Fruit fly (Drosophila melanogaster) whole organism, embryonic: ENCODE measurements around the gene CG32192.

Experiments used
- Atf-2 ChIP-seq: fragments of 200-800 bp; sonication (Bioruptor generic); optimal IDR thresholded peaks from 2 replicates; lab custom pipeline; 2016; ENCODE audit warnings: missing biosample characterization, missing genetic modification characterization
- Atf3 ChIP-seq: fragments of 200-800 bp; sonication (Bioruptor generic); optimal IDR thresholded peaks from 3 replicates; lab custom pipeline; 2016; ENCODE audit warnings: missing biosample characterization, missing genetic modification characterization
- Bdp1 ChIP-seq: fragments of 200-800 bp; sonication (Bioruptor generic); optimal IDR thresholded peaks from 3 replicates; lab custom pipeline; 2016; ENCODE audit warnings: missing biosample characterization, missing genetic modification characterization
- Bgb ChIP-seq: fragments of 200-800 bp; sonication (Bioruptor generic); IDR thresholded peaks from 2 replicates; pipeline ENCODE4 v1.3.6; 2022; ENCODE audit warnings: missing biosample characterization, missing genetic modification characterization; ENCODE audit not compliant: partially characterized antibody
- CG10147 ChIP-seq: fragments of 200-800 bp; sonication (Bioruptor generic); optimal IDR thresholded peaks from 2 replicates; lab custom pipeline; 2019; ENCODE audit warnings: missing biosample characterization, mild to moderate bottlenecking, missing genetic modification characterization, moderate library complexity
- CG10462 ChIP-seq: fragments of 200-800 bp; sonication (Bioruptor generic); optimal IDR thresholded peaks from 2 replicates; lab custom pipeline; 2016; ENCODE audit warnings: missing biosample characterization, missing genetic modification characterization
- CG11456 ChIP-seq: fragments of 200-800 bp; sonication (Bioruptor generic); IDR thresholded peaks from 3 replicates; pipeline ENCODE4 v1.3.6; 2022; ENCODE audit warnings: missing biosample characterization, missing genetic modification characterization
- CG11504 ChIP-seq: fragments of 200-800 bp; sonication (Bioruptor generic); optimal IDR thresholded peaks from 3 replicates; lab custom pipeline; 2019; ENCODE audit warnings: missing biosample characterization, mild to moderate bottlenecking, missing genetic modification characterization, moderate library complexity
- CG11696 ChIP-seq: fragments of 200-800 bp; sonication (Bioruptor generic); IDR thresholded peaks from 2 replicates; pipeline ENCODE4 v1.3.6; 2022; ENCODE audit warnings: missing biosample characterization, missing genetic modification characterization
- CG15011 ChIP-seq: fragments of 200-800 bp; sonication (Bioruptor generic); optimal IDR thresholded peaks from 3 replicates; lab custom pipeline; 2018; ENCODE audit warnings: missing biosample characterization, mild to moderate bottlenecking, missing genetic modification characterization
- CG15514 ChIP-seq: fragments of 200-800 bp; sonication (Bioruptor generic); optimal IDR thresholded peaks from 3 replicates; lab custom pipeline; 2017; ENCODE audit warnings: missing biosample characterization, missing genetic modification characterization, mild to moderate bottlenecking, moderate library complexity, missing genetic modification reagents
- CG1647 ChIP-seq: fragments of 200-800 bp; sonication (Bioruptor generic); optimal IDR thresholded peaks from 3 replicates; lab custom pipeline; 2016; ENCODE audit warnings: missing biosample characterization, missing genetic modification characterization
- CG16863 ChIP-seq: fragments of 200-800 bp; sonication (Bioruptor generic); optimal IDR thresholded peaks from 3 replicates; lab custom pipeline; 2016; ENCODE audit warnings: missing biosample characterization, missing genetic modification characterization
- CG17385 ChIP-seq: fragments of 200-800 bp; sonication (Bioruptor generic); optimal IDR thresholded peaks from 3 replicates; lab custom pipeline; 2018; ENCODE audit warnings: missing biosample characterization, mild to moderate bottlenecking, missing genetic modification characterization
- CG18619 ChIP-seq: fragments of 200-800 bp; sonication (Bioruptor generic); optimal IDR thresholded peaks from 3 replicates; lab custom pipeline; 2017; ENCODE audit warnings: missing biosample characterization, mild to moderate bottlenecking, missing genetic modification characterization
- CG2678 ChIP-seq: fragments of 200-800 bp; sonication (Bioruptor generic); optimal IDR thresholded peaks from 3 replicates; lab custom pipeline; 2019; ENCODE audit warnings: missing biosample characterization, mild to moderate bottlenecking, missing genetic modification characterization, moderate library complexity
- CG30403 ChIP-seq: fragments of 200-800 bp; sonication (Bioruptor generic); optimal IDR thresholded peaks from 3 replicates; lab custom pipeline; 2016; ENCODE audit warnings: missing biosample characterization, missing genetic modification characterization
- CG30431 ChIP-seq: fragments of 200-800 bp; sonication (Bioruptor generic); optimal IDR thresholded peaks from 2 replicates; lab custom pipeline; 2017; ENCODE audit warnings: missing biosample characterization, missing genetic modification characterization
- CG3065 ChIP-seq: fragments of 200-800 bp; sonication (Bioruptor generic); optimal IDR thresholded peaks from 2 replicates; lab custom pipeline; 2016; ENCODE audit warnings: missing biosample characterization, missing genetic modification characterization
- CG34224 ChIP-seq: fragments of 200-800 bp; sonication (Bioruptor generic); IDR thresholded peaks from 3 replicates; pipeline ENCODE4 v1.3.6; 2022; ENCODE audit warnings: missing biosample characterization, missing genetic modification characterization; ENCODE audit not compliant: partially characterized antibody
- CG4424 ChIP-seq: fragments of 200-800 bp; sonication (Bioruptor generic); optimal IDR thresholded peaks from 3 replicates; lab custom pipeline; 2016; ENCODE audit warnings: missing biosample characterization, missing genetic modification characterization
- CG4617 ChIP-seq: fragments of 200-800 bp; sonication (Bioruptor generic); optimal IDR thresholded peaks from 3 replicates; lab custom pipeline; 2016; ENCODE audit warnings: missing biosample characterization, missing genetic modification characterization, borderline replicate concordance
- CG7987 ChIP-seq: fragments of 200-800 bp; sonication (Bioruptor generic); optimal IDR thresholded peaks from 2 replicates; lab custom pipeline; 2018; ENCODE audit warnings: missing biosample characterization, mild to moderate bottlenecking, missing genetic modification characterization, moderate library complexity
- CG9817 ChIP-seq: fragments of 200-800 bp; sonication (Bioruptor generic); optimal IDR thresholded peaks from 2 replicates; lab custom pipeline; 2018; ENCODE audit warnings: missing biosample characterization, mild to moderate bottlenecking, missing genetic modification characterization, moderate library complexity
- D ChIP-seq, 2 experiments: fragments of 200-800 bp in 1 of 2; fragments of >200 bp in 1 of 2; sonication (Bioruptor generic) in 1 of 2; optimal IDR thresholded peaks; 2 replicates in 1 of 2; 3 replicates in 1 of 2; lab custom pipeline; 2017; ENCODE audit warnings: mild to moderate bottlenecking in 1 of 2, missing biosample characterization in 1 of 2, missing genetic modification characterization in 1 of 2, missing genetic modification reagents in 1 of 2
- Ets97D ChIP-seq: fragments of 200-800 bp; sonication (Bioruptor generic); optimal IDR thresholded peaks from 3 replicates; lab custom pipeline; 2016; ENCODE audit warnings: missing biosample characterization, missing genetic modification characterization
- Fer2 ChIP-seq: fragments of 200-800 bp; sonication (Bioruptor generic); optimal IDR thresholded peaks from 2 replicates; lab custom pipeline; 2018; ENCODE audit warnings: missing biosample characterization, mild to moderate bottlenecking, missing genetic modification characterization, moderate library complexity
- HLH3B ChIP-seq: fragments of 200-800 bp; sonication (Bioruptor generic); IDR thresholded peaks from 2 replicates; pipeline ENCODE4 v1.3.6; 2022; ENCODE audit warnings: missing biosample characterization, missing genetic modification characterization
- HmgZ ChIP-seq: fragments of 200-800 bp; sonication (Bioruptor generic); optimal IDR thresholded peaks from 2 replicates; lab custom pipeline; 2018; ENCODE audit warnings: missing biosample characterization, mild to moderate bottlenecking, missing genetic modification characterization
- NC2α ChIP-seq: fragments of 200-800 bp; sonication (Bioruptor generic); optimal IDR thresholded peaks from 2 replicates; lab custom pipeline; 2016; ENCODE audit warnings: missing biosample characterization, missing genetic modification characterization
- Nf-YC ChIP-seq: fragments of 200-800 bp; optimal IDR thresholded peaks from 3 replicates; lab custom pipeline; 2019; ENCODE audit warnings: missing biosample characterization, mild to moderate bottlenecking, missing genetic modification characterization, moderate library complexity
- Optix ChIP-seq: fragments of 200-800 bp; sonication (Bioruptor generic); IDR thresholded peaks from 3 replicates; pipeline ENCODE4 v1.3.6; 2022; ENCODE audit warnings: missing biosample characterization, missing genetic modification characterization
- PHDP ChIP-seq: fragments of 200-800 bp; sonication (Bioruptor generic); optimal IDR thresholded peaks from 3 replicates; lab custom pipeline; 2018; ENCODE audit warnings: missing biosample characterization, mild to moderate bottlenecking, missing genetic modification characterization, moderate library complexity
- Ssrp ChIP-seq: fragments of 200-800 bp; sonication (Bioruptor generic); optimal IDR thresholded peaks from 2 replicates; lab custom pipeline; 2018; ENCODE audit warnings: missing biosample characterization, mild to moderate bottlenecking, missing genetic modification characterization, moderate library complexity
- croc ChIP-seq: fragments of 200-800 bp; sonication (Bioruptor generic); conservative IDR thresholded peaks from 3 replicates; pipeline ENCODE4 v1.3.6; 2022; ENCODE audit warnings: missing biosample characterization, missing genetic modification characterization
- emc ChIP-seq: fragments of 200-800 bp; sonication (Bioruptor generic); optimal IDR thresholded peaks from 2 replicates; lab custom pipeline; 2016; ENCODE audit warnings: missing biosample characterization, missing genetic modification characterization
- ewg ChIP-seq: fragments of 200-800 bp; sonication (Bioruptor generic); optimal IDR thresholded peaks from 3 replicates; lab custom pipeline; 2017; ENCODE audit warnings: mild to moderate bottlenecking, missing biosample characterization, missing genetic modification reagents, missing genetic modification characterization
- fru ChIP-seq: fragments of >200 bp; optimal IDR thresholded peaks from 2 replicates; lab custom pipeline; 2017
- ind ChIP-seq: fragments of 200-800 bp; sonication (Bioruptor generic); optimal IDR thresholded peaks from 3 replicates; lab custom pipeline; 2016; ENCODE audit warnings: missing biosample characterization, missing genetic modification characterization
- jing ChIP-seq: fragments of 200-800 bp; sonication (Bioruptor generic); optimal IDR thresholded peaks from 2 replicates; lab custom pipeline; 2018; ENCODE audit warnings: missing biosample characterization, mild to moderate bottlenecking, missing genetic modification characterization
- kah ChIP-seq: fragments of 200-800 bp; sonication (Bioruptor generic); optimal IDR thresholded peaks from 2 replicates; lab custom pipeline; 2018; ENCODE audit warnings: missing biosample characterization, mild to moderate bottlenecking, missing genetic modification characterization
- nmo ChIP-seq: fragments of 200-800 bp; sonication (Bioruptor generic); optimal IDR thresholded peaks from 2 replicates; lab custom pipeline; 2018; ENCODE audit warnings: missing biosample characterization, mild to moderate bottlenecking, missing genetic modification characterization, moderate library complexity
- peb ChIP-seq: fragments of 200-800 bp; sonication (Bioruptor generic); IDR thresholded peaks from 2 replicates; pipeline ENCODE4 v1.3.6; 2022; ENCODE audit warnings: missing biosample characterization, missing genetic modification characterization
- pita ChIP-seq: fragments of 200-800 bp; sonication (Bioruptor generic); optimal IDR thresholded peaks from 2 replicates; lab custom pipeline; 2017; ENCODE audit warnings: missing biosample characterization, mild to moderate bottlenecking, missing genetic modification characterization
- pzg ChIP-seq: fragments of 200-800 bp; sonication (Bioruptor generic); optimal IDR thresholded peaks from 3 replicates; lab custom pipeline; 2018; ENCODE audit warnings: missing biosample characterization, mild to moderate bottlenecking, missing genetic modification characterization, moderate library complexity
- sisA ChIP-seq: fragments of 200-800 bp; sonication (Bioruptor generic); IDR thresholded peaks from 2 replicates; pipeline ENCODE4 v1.3.6; 2022; ENCODE audit warnings: missing biosample characterization, missing genetic modification characterization
- slbo ChIP-seq: fragments of 200-800 bp; sonication (Bioruptor generic); IDR thresholded peaks from 2 replicates; pipeline ENCODE4 v1.3.6; 2022; ENCODE audit warnings: missing biosample characterization, missing genetic modification characterization
- tin ChIP-seq: fragments of 200-800 bp; sonication (Bioruptor generic); optimal IDR thresholded peaks from 3 replicates; lab custom pipeline; 2016; ENCODE audit warnings: missing biosample characterization, missing genetic modification characterization

Gene CG32192

DNA sequence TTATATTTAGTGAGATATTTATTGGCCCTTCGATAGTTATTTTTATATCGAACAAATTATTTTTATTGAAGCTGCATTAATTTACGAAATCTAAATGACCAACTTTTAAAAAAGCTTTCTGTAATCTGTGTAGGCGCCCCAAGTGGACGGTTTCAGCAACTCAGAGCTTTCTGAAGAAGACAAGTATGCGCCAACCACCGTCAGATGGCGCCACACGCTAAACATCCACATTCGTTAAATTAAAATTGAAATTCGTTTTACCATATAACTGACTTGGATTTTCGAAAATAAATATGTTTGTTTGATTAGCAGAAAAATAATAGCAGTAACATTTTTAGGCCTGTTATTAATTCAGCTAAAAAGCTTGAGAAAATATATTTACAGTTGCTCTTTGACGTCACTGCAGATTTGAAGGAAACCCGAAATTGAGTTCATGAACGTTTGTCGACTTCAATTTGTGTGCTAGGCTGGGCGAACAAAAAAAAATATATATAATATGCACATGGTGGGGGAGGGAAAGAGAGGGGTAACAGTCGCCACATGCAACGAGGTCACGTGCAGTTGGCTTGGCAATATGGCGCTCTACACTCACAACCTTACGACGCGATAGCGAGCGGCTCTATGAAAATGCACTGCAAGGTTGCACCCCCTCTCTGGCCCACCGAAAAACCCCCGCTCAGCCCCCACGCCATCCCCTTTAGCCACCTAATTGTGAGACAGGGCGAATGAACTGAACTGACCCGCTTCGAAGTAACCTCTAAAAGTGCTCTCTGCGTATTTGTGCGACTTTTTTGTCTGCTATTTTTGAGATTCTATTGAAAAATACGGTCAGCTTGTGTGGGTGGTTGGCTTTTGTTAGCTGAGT is 20.2 kb upstream of the CG32192 start (continued):
- TF ChIP-seq CG9817 (tag; lab: Kevin White, UChicago): peak; percentile 71
- TF ChIP-seq emc: no peak
- peak; percentile 82 for TF ChIP-seq CG18619
- peak; percentile 26 for TF ChIP-seq CG4617 (GFP tag; lab: Kevin White, UChicago)
- TF ChIP-seq PHDP: peak; percentile 90
- peak; percentile 70 for TF ChIP-seq Nf-YC (tag; lab: Kevin White, UChicago)
- TF ChIP-seq fru (lab: Kevin White, UChicago): no peak
- peak; percentile 72 for TF ChIP-seq nmo (GFP tag; lab: Kevin White, UChicago)
- peak; percentile 84 for TF ChIP-seq CG4424
- TF ChIP-seq CG7987 (GFP tag; lab: Kevin White, UChicago): peak; percentile 93
- TF ChIP-seq Fer2: peak; percentile 73
- no peak for TF ChIP-seq CG3065 (GFP tag; lab: Kevin White, UChicago)
- TF ChIP-seq CG10147 (GFP tag; lab: Kevin White, UChicago): peak; percentile 78
- peak; percentile 68 for TF ChIP-seq CG30403 (GFP tag; lab: Kevin White, UChicago)
- TF ChIP-seq sisA (GFP tag; lab: Robert Waterston, UW): peak; percentile 38; the same call in 1 of the 2 replicates
- TF ChIP-seq Bdp1 (GFP tag; lab: Kevin White, UChicago): peak; percentile 74
- no peak for TF ChIP-seq peb (GFP tag; lab: Robert Waterston, UW)
- peak; percentile 52 for TF ChIP-seq CG10462 (GFP tag; lab: Kevin White, UChicago)
- TF ChIP-seq CG34224 (GFP tag; lab: Robert Waterston, UW): no peak
- TF ChIP-seq Ets97D (GFP tag; lab: Kevin White, UChicago): peak; percentile 49
- TF ChIP-seq CG15514 (GFP tag; lab: Kevin White, UChicago): peak; percentile 88
- peak; percentile 76 for TF ChIP-seq jing
- TF ChIP-seq pita (GFP tag; lab: Kevin White, UChicago): no peak
- TF ChIP-seq croc (GFP tag; lab: Robert Waterston, UW): no peak; the same call in 2 of the 3 replicates
- TF ChIP-seq Bgb (GFP tag; lab: Robert Waterston, UW): peak; percentile 15; the same call in 1 of the 2 replicates
- peak; percentile 72 for TF ChIP-seq CG15011 (GFP tag; lab: Kevin White, UChicago)
- peak; percentile 77 for TF ChIP-seq Atf-2 (GFP tag; lab: Kevin White, UChicago)
- TF ChIP-seq CG30431 (GFP tag; lab: Kevin White, UChicago): peak; percentile 62
- TF ChIP-seq CG17385: peak; percentile 85
- TF ChIP-seq Optix (GFP tag; lab: Robert Waterston, UW): peak; percentile 85
- TF ChIP-seq ewg (GFP tag; lab: Kevin White, UChicago): peak; percentile 81
- TF ChIP-seq HLH3B (GFP tag; lab: Robert Waterston, UW): peak; percentile 86
- peak; percentile 39; the same call in 1 of the 2 replicates for TF ChIP-seq CG11696 (GFP tag; lab: Robert Waterston, UW)
- peak; percentile 77 for TF ChIP-seq CG2678 (tag; lab: Kevin White, UChicago)
- TF ChIP-seq Ssrp (tag; lab: Kevin White, UChicago): peak; percentile 53
- peak; percentile 56 for TF ChIP-seq CG1647 (GFP tag; lab: Kevin White, UChicago)
- peak; percentile 87 for TF ChIP-seq HmgZ (tag; lab: Kevin White, UChicago)
- peak; percentile 84 for TF ChIP-seq tin (GFP tag; lab: Kevin White, UChicago)
- TF ChIP-seq ind (GFP tag; lab: Kevin White, UChicago): peak; percentile 78
- peak; percentile 89 for TF ChIP-seq CG16863 (GFP tag; lab: Kevin White, UChicago)
- TF ChIP-seq NC2α (GFP tag; lab: Kevin White, UChicago): peak; percentile 82
- TF ChIP-seq slbo (GFP tag; lab: Robert Waterston, UW): peak; percentile 79
- peak; percentile 81 for TF ChIP-seq CG11504 (tag; lab: Kevin White, UChicago)
- no peak for TF ChIP-seq pzg (GFP tag; lab: Kevin White, UChicago)
- no peak for TF ChIP-seq D (optimal IDR thresholded peaks at IDR 0.05; lab: Kevin White, UChicago)
- TF ChIP-seq D (GFP tag; optimal IDR thresholded peaks at IDR 0.05; lab: Kevin White, UChicago): peak; percentile 84
- peak; percentile 96 for TF ChIP-seq CG11456 (GFP tag; lab: Robert Waterston, UW)
- TF ChIP-seq kah (GFP tag; lab: Kevin White, UChicago): peak; percentile 84
- TF ChIP-seq Atf3: peak; percentile 83
